Worm (Caenorhabditis elegans): ENCODE measurements around the gene tlk-1.

tlk-1 gene

DNA sequence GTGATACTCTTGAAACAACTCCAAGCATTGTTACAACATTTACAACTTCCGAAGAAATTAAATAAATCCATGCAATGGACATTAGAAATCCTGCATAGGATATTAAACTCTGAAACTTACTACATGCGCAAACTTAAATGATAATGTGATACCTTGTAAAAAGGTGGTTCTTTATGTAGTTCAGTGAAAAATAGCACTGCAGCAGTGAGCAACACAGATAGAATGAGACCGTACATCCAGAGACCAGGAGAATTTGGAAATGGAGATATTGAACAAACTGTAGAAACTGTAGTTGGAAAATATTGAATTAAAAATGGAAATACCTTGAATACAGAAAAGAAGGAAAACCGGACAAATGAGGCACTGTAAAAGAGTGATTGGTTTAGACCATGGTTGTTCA, 11.5 kb downstream of the tlk-1 start:
- no peak for TF ChIP-seq unc-62 (GFP tag; optimal IDR thresholded peaks at IDR 0.05)

DNA sequence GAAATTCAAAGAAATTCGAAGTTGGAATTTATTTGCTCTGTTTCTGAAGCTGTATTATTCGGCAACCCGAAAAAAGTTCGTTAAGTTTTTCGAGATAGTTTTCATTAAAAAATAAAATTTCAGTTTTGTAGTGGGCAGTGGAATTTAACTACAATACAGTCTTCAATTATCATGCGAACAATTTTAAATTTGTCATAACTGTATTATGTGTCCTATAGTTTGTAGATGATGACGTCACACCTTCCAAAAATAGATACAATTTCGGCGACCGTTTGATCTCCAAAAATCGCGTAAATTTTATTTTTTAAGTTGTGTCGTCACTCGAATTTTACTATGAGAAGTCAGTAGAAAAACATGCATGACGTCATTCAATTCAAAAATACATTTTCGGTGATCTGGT, 13.5 kb downstream of the tlk-1 start:
- no peak for TF ChIP-seq unc-62 (GFP tag; optimal IDR thresholded peaks at IDR 0.05)

DNA sequence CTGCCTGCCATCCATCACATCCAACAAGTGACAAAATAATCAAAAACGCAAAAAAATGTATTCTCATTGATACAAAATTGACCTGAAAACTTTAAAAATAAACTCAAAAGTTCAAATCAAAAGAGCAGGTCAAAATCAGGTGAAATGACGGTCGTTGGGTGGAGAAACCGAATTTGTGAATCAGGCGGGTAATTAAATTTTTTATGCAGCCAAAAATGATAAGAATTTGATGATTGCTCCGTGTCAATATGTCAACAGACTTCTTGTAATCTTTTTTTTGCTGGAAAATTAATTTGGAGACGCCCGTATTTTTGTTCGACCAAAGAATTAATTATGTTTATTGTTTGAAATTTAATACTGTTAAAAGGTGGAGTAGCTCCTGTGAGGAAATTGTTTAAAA, 14.2 kb downstream of the tlk-1 start, which contains the start of gene ncx-6:
Gene ncx-6, minus strand, starts transcription at position 88 of the 400 bp plus-strand sequence.
- no peak for TF ChIP-seq unc-62 (GFP tag; optimal IDR thresholded peaks at IDR 0.05)

DNA sequence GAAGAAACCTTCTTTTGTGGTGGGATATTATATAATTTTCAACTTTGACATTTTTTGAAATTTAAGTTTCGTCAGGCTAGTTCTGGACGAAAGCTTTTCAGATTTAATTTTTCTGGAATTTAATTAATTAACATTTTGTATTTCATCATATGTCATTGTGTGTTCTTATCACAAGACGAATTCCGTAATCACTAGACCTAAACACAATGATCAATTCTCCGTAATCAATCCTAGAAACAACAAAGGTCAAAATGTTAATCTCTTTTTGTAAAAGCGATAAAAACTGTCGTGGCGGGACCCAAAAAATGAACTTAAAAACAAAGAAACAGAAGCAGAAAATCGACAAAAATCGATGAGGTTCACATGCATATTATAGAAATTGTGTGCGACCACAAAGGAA, 15.1 kb downstream of the tlk-1 start:
- TF ChIP-seq unc-62 (GFP tag; optimal IDR thresholded peaks at IDR 0.05), result no peak

DNA sequence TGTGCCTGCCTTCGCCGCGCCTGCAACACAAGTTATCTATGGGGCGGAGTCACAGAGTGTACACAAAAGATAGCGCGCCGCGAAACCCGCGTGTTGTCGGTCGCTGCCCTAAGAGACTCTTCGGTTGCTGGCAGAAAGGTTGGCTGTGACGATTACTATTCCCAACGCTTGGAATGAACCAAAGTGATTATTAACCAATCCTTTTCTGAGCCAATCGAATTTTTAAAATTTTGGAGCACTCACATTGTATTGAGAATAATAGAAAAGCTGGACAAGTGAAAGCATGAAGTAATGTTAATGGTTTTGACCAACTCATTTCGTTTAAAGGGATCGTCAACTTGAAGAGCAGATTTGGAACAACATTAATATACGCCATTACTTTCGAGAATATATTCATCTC, 17.6 kb downstream of the tlk-1 start:
- TF ChIP-seq unc-62 (GFP tag; optimal IDR thresholded peaks at IDR 0.05), result no peak

DNA sequence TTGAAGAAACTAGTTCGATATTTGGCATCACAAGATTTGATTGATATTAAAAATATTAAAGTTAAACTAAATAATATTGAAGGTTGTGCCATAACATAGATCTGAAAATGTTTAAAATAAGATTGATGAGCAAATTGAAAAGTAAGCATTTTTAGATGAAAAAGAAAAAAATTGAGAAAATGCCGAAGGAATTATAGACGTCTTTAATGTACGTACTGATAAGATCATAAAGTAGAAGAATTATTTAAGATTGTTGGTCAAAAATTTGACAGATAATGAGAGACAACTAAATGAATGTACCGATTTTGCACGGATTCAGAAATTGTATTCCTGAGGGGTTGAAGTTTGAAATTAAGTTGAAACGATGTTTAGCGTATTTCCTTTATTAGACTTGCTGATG, 20.5 kb downstream of the tlk-1 start, which contains the start of gene ncx-7:
Gene ncx-7, minus strand, starts transcription at position 101 of the 400 bp plus-strand sequence.
- no peak for TF ChIP-seq unc-62 (GFP tag; optimal IDR thresholded peaks at IDR 0.05)

DNA sequence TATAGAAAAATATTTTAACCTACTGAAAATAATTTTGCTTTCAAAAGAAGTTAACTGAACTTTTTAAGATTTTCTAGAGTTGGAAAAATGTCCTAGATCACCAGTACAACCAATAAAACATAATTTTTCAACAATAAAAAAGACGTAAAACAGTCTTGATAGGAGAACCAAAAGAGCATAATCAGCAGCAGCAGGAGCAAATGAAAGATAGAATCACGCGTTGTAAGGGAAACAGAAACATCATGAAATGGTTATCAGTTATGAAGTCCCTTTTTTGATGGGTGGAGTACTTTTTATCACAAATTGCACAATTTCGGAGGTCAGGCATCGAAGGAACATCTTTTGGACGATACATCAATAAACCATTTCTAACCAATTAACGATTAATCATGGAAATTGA, 22.3 kb downstream of the tlk-1 start:
- no peak for TF ChIP-seq unc-62 (GFP tag; optimal IDR thresholded peaks at IDR 0.05)

DNA sequence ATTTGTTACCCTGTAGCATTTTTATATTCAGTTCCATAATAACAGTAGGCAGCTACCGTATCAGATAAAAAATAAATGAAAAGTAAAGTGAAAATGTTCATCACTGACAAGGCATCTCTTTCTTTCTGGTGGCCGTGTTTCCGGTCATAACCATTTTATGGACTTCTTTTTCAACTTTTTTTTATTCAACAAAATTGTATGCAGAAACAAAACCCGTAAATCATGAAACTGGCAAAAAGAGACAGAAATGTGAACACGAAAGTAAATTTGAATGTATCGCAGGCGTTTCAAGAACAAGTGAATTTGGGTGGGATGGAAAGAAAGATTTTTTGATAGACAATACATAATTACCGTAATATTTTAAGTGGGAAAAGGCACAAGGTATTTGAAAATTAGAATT, 25.4 kb downstream of the tlk-1 start, which contains the start of gene clec-162:
Gene clec-162, minus strand, starts transcription at position 101 of the 400 bp plus-strand sequence.
- TF ChIP-seq unc-62 (GFP tag; optimal IDR thresholded peaks at IDR 0.05), result no peak

DNA sequence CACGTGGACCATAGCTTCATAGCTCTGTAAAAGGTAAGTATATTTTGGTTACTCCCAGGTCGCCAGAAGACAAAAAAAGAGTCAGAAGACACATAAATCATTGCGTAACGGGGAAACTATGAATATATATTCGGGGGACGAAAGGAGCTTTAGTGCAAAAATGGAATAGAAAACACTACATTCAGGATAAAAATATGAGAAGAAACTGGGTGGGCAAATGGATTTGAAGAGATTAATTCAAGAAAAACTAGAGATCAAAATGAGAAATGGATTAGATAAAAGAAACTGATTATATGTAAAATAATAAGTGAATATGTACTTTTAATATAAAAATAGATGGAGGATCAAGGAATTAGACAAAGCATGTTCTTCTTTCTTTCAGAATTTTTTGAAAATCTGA, 27.8 kb downstream of the tlk-1 start, which contains the start of gene C07A9.12:
Gene C07A9.12, minus strand, starts transcription at position 101 of the 400 bp plus-strand sequence.
- TF ChIP-seq unc-62 (GFP tag; optimal IDR thresholded peaks at IDR 0.05), result no peak

DNA sequence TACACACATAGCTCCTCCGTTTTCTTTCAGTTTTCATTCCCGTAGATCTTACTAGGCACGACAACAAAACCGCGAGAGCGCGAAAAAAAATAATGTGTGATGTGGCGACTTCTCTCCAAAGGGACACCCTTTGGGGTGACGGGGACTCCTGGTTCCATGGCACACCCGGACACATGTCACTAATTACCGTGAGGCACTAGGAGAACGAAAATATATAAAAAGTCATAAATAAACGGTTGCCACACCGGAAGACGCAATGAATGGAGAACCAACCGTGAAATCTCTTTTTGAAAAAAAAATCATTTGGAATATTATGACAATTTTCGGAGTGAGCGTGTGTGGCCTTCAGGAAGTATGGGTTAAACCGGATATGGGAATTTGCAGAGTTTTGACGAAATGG, 30.7 kb downstream of the tlk-1 start:
- TF ChIP-seq unc-62 (GFP tag; optimal IDR thresholded peaks at IDR 0.05), result no peak

DNA sequence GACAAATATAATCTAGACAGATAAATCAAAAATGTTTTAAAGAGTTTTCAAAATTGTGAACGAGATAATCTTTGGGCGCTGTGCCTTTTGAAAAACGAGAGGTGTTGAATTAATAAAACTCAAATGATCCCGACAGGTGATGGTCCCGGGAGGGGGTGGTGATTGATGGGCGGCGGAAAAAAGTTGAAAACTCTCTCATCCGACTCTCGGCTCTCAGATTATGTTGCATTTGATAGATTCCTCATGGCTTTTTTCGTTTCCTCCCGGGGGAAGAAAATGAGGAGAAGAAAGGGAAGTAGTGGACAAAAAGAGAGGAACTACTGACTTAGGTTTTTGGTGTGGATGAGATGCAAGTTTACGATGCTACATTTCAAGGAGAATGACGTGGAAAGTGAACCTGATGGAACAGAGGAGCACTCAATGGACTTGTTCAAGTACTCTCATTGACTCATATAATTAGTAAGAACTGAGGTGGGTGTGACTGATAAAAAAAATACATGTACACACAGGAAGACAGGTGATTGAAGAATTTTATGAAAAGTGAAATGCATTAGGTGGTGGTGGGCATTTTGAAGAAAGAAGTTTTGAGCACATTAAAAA, 31.7 kb downstream of the tlk-1 start:
- no peak for TF ChIP-seq unc-62 (GFP tag; optimal IDR thresholded peaks at IDR 0.05)

DNA sequence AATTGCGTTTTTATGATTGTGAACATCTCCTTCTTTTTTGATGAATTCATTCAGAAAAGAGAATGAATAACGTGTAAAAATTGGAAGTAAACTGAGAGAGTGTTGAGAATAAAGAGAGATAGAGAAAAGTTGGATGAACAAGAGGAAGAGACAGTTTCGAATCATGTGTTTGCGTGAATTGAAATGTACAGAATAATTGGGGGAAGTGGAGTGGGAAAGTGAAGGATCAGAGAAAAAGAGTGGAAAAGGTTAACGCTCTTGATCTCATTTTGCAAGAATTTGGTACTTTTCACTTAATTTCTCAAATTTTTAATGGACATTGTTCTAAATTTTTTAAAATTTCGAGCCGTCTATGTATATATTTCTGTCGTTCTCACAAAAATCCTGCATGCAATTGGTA, 33.7 kb downstream of the tlk-1 start:
- TF ChIP-seq unc-62 (GFP tag; optimal IDR thresholded peaks at IDR 0.05), result no peak

DNA sequence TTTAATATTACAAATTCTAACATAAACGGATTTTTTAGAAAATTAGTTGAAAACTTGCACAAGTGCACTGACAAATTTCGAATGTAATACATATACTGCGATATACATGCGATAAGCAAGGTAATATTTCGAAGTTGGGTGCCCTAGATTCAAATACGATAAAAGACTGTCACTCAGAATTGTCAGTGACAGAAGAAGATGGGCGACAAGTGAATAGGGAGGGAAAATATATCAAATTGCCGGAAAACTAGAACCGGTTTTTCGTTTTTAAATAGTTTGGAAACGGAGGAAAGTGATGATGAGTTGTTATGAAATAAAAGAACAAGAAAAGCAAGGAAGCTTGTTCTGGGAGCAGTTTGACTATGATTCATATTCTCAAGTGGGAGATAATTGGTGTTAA, 34.4 kb downstream of the tlk-1 start:
- no peak for TF ChIP-seq unc-62 (GFP tag; optimal IDR thresholded peaks at IDR 0.05)

DNA sequence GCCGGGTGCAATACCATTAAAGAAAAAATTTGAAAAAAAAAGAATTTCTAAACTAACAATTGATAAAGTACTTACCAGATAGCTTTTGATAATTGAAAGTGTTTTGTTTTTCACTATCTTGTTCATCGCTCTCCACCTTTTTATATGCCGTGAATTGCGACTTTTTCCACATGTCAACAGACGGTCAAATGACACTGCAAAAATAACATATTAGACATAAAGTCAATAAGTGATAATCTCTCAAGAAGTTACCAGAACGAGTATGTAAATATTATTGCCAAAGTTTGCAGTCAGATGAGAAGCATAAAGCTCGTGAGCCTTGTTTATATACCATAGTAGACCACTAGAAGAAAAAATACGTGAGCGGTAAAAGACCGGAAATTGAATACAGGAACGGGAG, 36.2 kb downstream of the tlk-1 start, which contains the start of gene dao-6:
Gene dao-6, minus strand, starts transcription at position 345 of the 400 bp plus-strand sequence.
- TF ChIP-seq unc-62 (GFP tag; optimal IDR thresholded peaks at IDR 0.05), result no peak

DNA sequence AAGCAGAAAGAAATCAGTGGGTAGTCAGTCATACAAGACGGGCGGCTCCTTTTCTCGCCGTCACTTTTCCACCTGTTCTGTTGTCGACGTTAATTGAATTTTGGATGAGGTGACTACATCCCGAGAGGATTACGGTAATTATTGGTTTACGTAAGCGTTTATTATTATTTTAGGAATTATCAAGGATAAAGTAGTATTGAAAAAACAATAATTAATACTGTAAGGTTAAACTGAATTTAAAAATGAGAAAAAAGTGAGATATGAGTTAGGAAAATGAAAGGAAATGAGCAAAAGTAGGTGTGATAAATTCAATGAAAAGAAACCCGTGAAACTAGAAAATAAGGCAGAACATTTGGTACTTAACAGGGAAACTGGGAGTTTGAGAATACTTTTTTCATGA, 39.3 kb downstream of the tlk-1 start, which contains the start of gene hlh-4:
Gene hlh-4, minus strand, starts transcription at position 101 of the 400 bp plus-strand sequence.
- no peak for TF ChIP-seq unc-62 (GFP tag; optimal IDR thresholded peaks at IDR 0.05)

DNA sequence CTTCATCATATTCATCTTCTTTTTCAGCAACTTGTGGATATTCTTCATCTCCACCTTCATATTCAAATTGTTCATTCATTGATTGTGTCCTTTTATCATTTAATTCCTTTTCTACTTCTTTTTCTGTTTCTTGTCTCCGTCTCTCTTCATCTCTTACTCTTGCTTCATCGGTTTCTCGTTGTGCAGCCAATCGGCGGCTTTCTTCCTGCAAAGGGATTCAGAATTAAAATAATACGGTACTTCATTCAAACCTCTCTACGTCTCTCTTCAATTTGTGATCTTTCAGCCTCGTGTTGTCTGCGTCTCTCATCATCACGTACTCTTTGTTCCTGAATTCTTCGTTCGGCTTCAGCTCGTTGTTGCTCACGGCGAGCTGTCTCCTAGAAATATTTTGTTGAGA, 41.0 kb downstream of the tlk-1 start:
- TF ChIP-seq unc-62 (GFP tag; optimal IDR thresholded peaks at IDR 0.05), result no peak

DNA sequence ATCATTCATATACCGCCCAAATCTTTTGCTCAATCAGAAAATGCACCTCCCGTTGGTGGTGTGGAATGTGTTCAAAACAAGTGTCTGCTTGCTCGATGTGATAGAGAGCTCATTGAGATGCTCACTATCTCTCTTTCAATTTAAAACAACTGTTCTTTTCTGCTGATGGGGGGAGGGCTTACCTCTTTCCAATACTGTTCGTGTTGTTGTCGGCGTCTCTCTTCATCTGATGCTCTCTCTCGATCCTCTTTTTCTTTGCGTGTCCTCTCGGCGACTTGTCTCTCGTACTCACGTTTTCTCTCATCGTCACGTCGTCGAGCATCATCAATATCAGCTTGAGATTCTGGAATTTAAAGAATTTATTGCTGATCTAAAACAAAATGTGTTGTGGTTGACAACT, 42.3 kb downstream of the tlk-1 start:
- no peak for TF ChIP-seq unc-62 (GFP tag; optimal IDR thresholded peaks at IDR 0.05)

DNA sequence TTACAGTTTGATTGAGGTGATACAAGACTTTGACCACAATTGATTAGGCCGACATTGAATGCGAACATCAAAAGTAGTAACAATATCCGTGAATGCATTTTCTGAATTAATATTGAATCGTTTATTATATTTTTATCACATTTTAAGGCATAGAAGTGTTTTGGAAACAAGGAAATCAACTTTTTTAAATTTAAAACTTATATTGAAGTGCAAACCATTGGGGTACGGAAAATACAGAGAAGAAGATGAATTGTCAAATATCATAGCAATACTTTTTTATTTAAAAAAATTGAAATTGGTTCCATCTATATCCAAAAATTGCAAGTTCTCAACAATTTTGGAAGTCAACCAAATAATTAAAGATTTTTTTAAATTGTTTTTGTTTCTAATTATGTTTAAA, 43.6 kb downstream of the tlk-1 start, which contains the start of gene T05G5.1:
Gene T05G5.1, minus strand, starts transcription at position 101 of the 400 bp plus-strand sequence.
- TF ChIP-seq unc-62 (GFP tag; optimal IDR thresholded peaks at IDR 0.05), result no peak

All from whole organism, dauer.